Fruit fly (Drosophila melanogaster) whole organism, adult: ENCODE results near the gene Arr2.

Experiments used
- cic ChIP-seq: fragments of 200-800 bp; sonication (Bioruptor generic); optimal IDR thresholded peaks from 2 replicates; lab custom pipeline; 2017; ENCODE audit warnings: missing biosample characterization, mild to moderate bottlenecking, missing genetic modification characterization, moderate library complexity
- kay ChIP-seq: fragments of 200-800 bp; sonication (Bioruptor generic); peaks from one replicate; lab custom pipeline; 2016; ENCODE audit warnings: missing biosample characterization, missing genetic modification characterization, borderline replicate concordance

- TF ChIP-seq kay (GFP tag; lab: Kevin White, UChicago), result no peak
- TF ChIP-seq cic, result no peak
Measured at dm6 chr3L:8681896-8682550, 33.3 kb upstream of the Arr2 start.
